Fruit fly (Drosophila melanogaster) whole organism, embryonic: ENCODE data around the gene CG12521.
A peak's percentile ranks its signal among the peaks of the same experiment; 100 is the strongest.

Source experiments
- Asciz ChIP-seq: fragments of 200-800 bp; sonication (Bioruptor generic); optimal IDR thresholded peaks from 2 replicates; lab custom pipeline; 2017; ENCODE audit warnings: missing biosample characterization, mild to moderate bottlenecking, missing genetic modification characterization, missing genetic modification reagents
- Awh ChIP-seq: fragments of 200-800 bp; sonication (Bioruptor generic); IDR thresholded peaks from 2 replicates; pipeline ENCODE4, ENCODE4 v1.3.6; 2022; ENCODE audit warnings: missing biosample characterization, missing genetic modification characterization
- Blimp-1 ChIP-seq: fragments of 200-800 bp; sonication (Bioruptor generic); optimal IDR thresholded peaks from 3 replicates; lab custom pipeline; 2018; ENCODE audit warnings: missing biosample characterization, missing genetic modification characterization, mild to moderate bottlenecking, moderate library complexity, missing genetic modification reagents
- CG10431 ChIP-seq: fragments of 200-800 bp; sonication (Bioruptor generic); optimal IDR thresholded peaks from 3 replicates; lab custom pipeline; 2018; ENCODE audit warnings: missing biosample characterization, mild to moderate bottlenecking, missing genetic modification characterization
- CG1233 ChIP-seq: fragments of 200-800 bp; sonication (Bioruptor generic); optimal IDR thresholded peaks from 4 replicates; lab custom pipeline; 2018; ENCODE audit warnings: missing biosample characterization, mild to moderate bottlenecking, missing genetic modification characterization
- CG13894 ChIP-seq: fragments of 200-800 bp; sonication (Bioruptor generic); optimal IDR thresholded peaks from 3 replicates; lab custom pipeline; 2018; ENCODE audit warnings: missing biosample characterization, mild to moderate bottlenecking, missing genetic modification characterization, moderate library complexity
- CG15601 ChIP-seq: fragments of 200-800 bp; sonication (Bioruptor generic); optimal IDR thresholded peaks from 3 replicates; lab custom pipeline; 2019; ENCODE audit warnings: missing biosample characterization, mild to moderate bottlenecking, missing genetic modification characterization, moderate library complexity
- CG16813 ChIP-seq: fragments of 200-800 bp; sonication (Bioruptor generic); IDR thresholded peaks from 3 replicates; pipeline ENCODE4 v1.3.6; 2022; ENCODE audit warnings: missing biosample characterization, missing genetic modification characterization; ENCODE audit not compliant: partially characterized antibody
- CG2875 ChIP-seq: fragments of 200-800 bp; sonication (Bioruptor generic); optimal IDR thresholded peaks from 2 replicates; lab custom pipeline; 2017; ENCODE audit warnings: missing biosample characterization, mild to moderate bottlenecking, missing genetic modification characterization, missing genetic modification reagents
- CG30431 ChIP-seq: fragments of 200-800 bp; sonication (Bioruptor generic); optimal IDR thresholded peaks from 2 replicates; lab custom pipeline; 2017; ENCODE audit warnings: missing biosample characterization, missing genetic modification characterization
- CG31224 ChIP-seq: fragments of 200-800 bp; sonication (Bioruptor generic); IDR thresholded peaks from 2 replicates; pipeline ENCODE4 v1.3.6; 2022; ENCODE audit warnings: missing biosample characterization, missing genetic modification characterization
- CG31365 ChIP-seq: fragments of 200-800 bp; sonication (Bioruptor generic); optimal IDR thresholded peaks from 2 replicates; lab custom pipeline; 2018; ENCODE audit warnings: missing biosample characterization, mild to moderate bottlenecking, missing genetic modification characterization
- CG32772 ChIP-seq: fragments of 200-800 bp; sonication (Bioruptor generic); IDR thresholded peaks from 2 replicates; pipeline ENCODE4 v1.3.6; 2022; ENCODE audit warnings: missing biosample characterization, missing genetic modification characterization
- CG43689 ChIP-seq: fragments of 200-800 bp; sonication (Bioruptor generic); IDR thresholded peaks from 2 replicates; pipeline ENCODE4 v1.3.6; 2022; ENCODE audit warnings: missing biosample characterization, missing genetic modification characterization
- CG6654 ChIP-seq: fragments of 200-800 bp; sonication (Bioruptor generic); optimal IDR thresholded peaks from 2 replicates; lab custom pipeline; 2017; ENCODE audit warnings: missing biosample characterization, mild to moderate bottlenecking, missing genetic modification characterization
- CG7372 ChIP-seq: fragments of 200-800 bp; sonication (Bioruptor generic); IDR thresholded peaks from 2 replicates; pipeline ENCODE4 v1.3.6; 2022; ENCODE audit warnings: missing biosample characterization, missing genetic modification characterization
- CG9609 ChIP-seq: fragments of 200-800 bp; sonication (Bioruptor generic); optimal IDR thresholded peaks from 3 replicates; lab custom pipeline; 2016; ENCODE audit warnings: missing biosample characterization, missing genetic modification characterization
- Chrac-16 ChIP-seq: fragments of 200-800 bp; sonication (Bioruptor generic); optimal IDR thresholded peaks from 3 replicates; lab custom pipeline; 2016; ENCODE audit warnings: missing biosample characterization, missing genetic modification characterization
- Deaf1 ChIP-seq: fragments of 200-800 bp; optimal IDR thresholded peaks from 3 replicates; lab custom pipeline; 2019; ENCODE audit warnings: missing biosample characterization, mild to moderate bottlenecking, missing genetic modification characterization, moderate library complexity
- E2f1 ChIP-seq: fragments of 200-800 bp; sonication (Bioruptor generic); IDR thresholded peaks from 2 replicates; pipeline ENCODE4 v1.3.6; 2022; ENCODE audit warnings: missing biosample characterization, missing genetic modification characterization
- Hey ChIP-seq: fragments of 200-800 bp; sonication (Bioruptor generic); optimal IDR thresholded peaks from 3 replicates; lab custom pipeline; 2018; ENCODE audit warnings: missing biosample characterization, mild to moderate bottlenecking, missing genetic modification characterization
- MESR4 ChIP-seq: fragments of 200-800 bp; sonication (Bioruptor generic); optimal IDR thresholded peaks from 2 replicates; lab custom pipeline; 2018; ENCODE audit warnings: missing biosample characterization, mild to moderate bottlenecking, missing genetic modification characterization, moderate library complexity
- Med ChIP-seq: fragments of 200-800 bp; sonication (Bioruptor generic); peaks from one replicate; lab custom pipeline; 2016; ENCODE audit warnings: missing biosample characterization, missing genetic modification characterization, mild to moderate bottlenecking, inconsistent platforms, moderate library complexity
- Meics ChIP-seq: fragments of 200-800 bp; sonication (Bioruptor generic); optimal IDR thresholded peaks from 2 replicates; lab custom pipeline; 2017; ENCODE audit warnings: missing biosample characterization, mild to moderate bottlenecking, missing genetic modification characterization
- NfI ChIP-seq: fragments of 200-800 bp; sonication (Bioruptor generic); optimal IDR thresholded peaks from 3 replicates; lab custom pipeline; 2018; ENCODE audit warnings: missing biosample characterization, mild to moderate bottlenecking, missing genetic modification characterization, moderate library complexity
- Spps ChIP-seq: fragments of 200-800 bp; sonication (Bioruptor generic); optimal IDR thresholded peaks from 2 replicates; lab custom pipeline; 2018; ENCODE audit warnings: missing biosample characterization, mild to moderate bottlenecking, missing genetic modification characterization
- Stat92E ChIP-seq, 3 experiments: fragments of >200 bp in 2 of 3; fragments of 200-800 bp in 1 of 3; sonication (Bioruptor generic) in 1 of 3; optimal IDR thresholded peaks; 2 replicates each; lab custom pipeline; 2017 to 2019; ENCODE audit warnings: missing biosample characterization in 3 of 3, missing genetic modification characterization in 3 of 3, mild to moderate bottlenecking in 1 of 3, moderate library complexity in 1 of 3
- Tbp ChIP-seq: fragments of >200 bp; optimal IDR thresholded peaks from 2 replicates; lab custom pipeline; 2018; ENCODE audit warnings: missing biosample characterization, missing genetic modification characterization
- Vsx1 ChIP-seq: fragments of 200-800 bp; sonication (Bioruptor generic); optimal IDR thresholded peaks from 2 replicates; lab custom pipeline; 2017; ENCODE audit warnings: missing biosample characterization, mild to moderate bottlenecking, missing genetic modification characterization, missing genetic modification reagents
- caup ChIP-seq: fragments of 200-800 bp; sonication (Bioruptor generic); optimal IDR thresholded peaks from 3 replicates; lab custom pipeline; 2017; ENCODE audit warnings: missing biosample characterization, mild to moderate bottlenecking, missing genetic modification characterization, moderate library complexity; ENCODE audit not compliant: severe bottlenecking
- croc ChIP-seq: fragments of 200-800 bp; sonication (Bioruptor generic); conservative IDR thresholded peaks from 3 replicates; pipeline ENCODE4 v1.3.6; 2022; ENCODE audit warnings: missing biosample characterization, missing genetic modification characterization
- dan ChIP-seq: fragments of 200-800 bp; sonication (Bioruptor generic); IDR thresholded peaks from 2 replicates; pipeline ENCODE4 v1.3.6; 2022; ENCODE audit warnings: missing biosample characterization, missing genetic modification characterization
- dati ChIP-seq: fragments of 200-800 bp; sonication (Bioruptor generic); IDR thresholded peaks from 2 replicates; pipeline ENCODE4 v1.3.6; 2022; ENCODE audit warnings: missing biosample characterization, missing genetic modification characterization
- gce ChIP-seq: fragments of 200-800 bp; sonication (Bioruptor generic); IDR thresholded peaks from 3 replicates; pipeline ENCODE4 v1.3.6; 2022; ENCODE audit warnings: missing biosample characterization, missing genetic modification characterization
- hkb ChIP-seq, 2 experiments: fragments of 200-800 bp in 1 of 2; fragments of >200 bp in 1 of 2; sonication (Bioruptor generic) in 1 of 2; IDR thresholded peaks in 1 of 2; optimal IDR thresholded peaks in 1 of 2; 2 replicates each; pipeline versions ENCODE4 v1.3.6 to Lab custom; 2017 to 2022; ENCODE audit warnings: missing biosample characterization in 1 of 2, missing genetic modification characterization in 1 of 2
- lbe ChIP-seq: fragments of 200-800 bp; sonication (Bioruptor generic); optimal IDR thresholded peaks from 2 replicates; lab custom pipeline; 2016; ENCODE audit warnings: missing biosample characterization, mild to moderate bottlenecking, missing genetic modification characterization
- lilli ChIP-seq: fragments of 200-800 bp; sonication (Bioruptor generic); optimal IDR thresholded peaks from 3 replicates; lab custom pipeline; 2016; ENCODE audit warnings: missing biosample characterization, missing genetic modification characterization
- luna ChIP-seq: fragments of 200-800 bp; sonication (Bioruptor generic); optimal IDR thresholded peaks from 2 replicates; lab custom pipeline; 2016; ENCODE audit warnings: missing biosample characterization, missing genetic modification characterization
- rib ChIP-seq: fragments of 200-800 bp; sonication (Bioruptor generic); IDR thresholded peaks from 2 replicates; pipeline ENCODE4 v1.3.6; 2022; ENCODE audit warnings: missing biosample characterization, missing genetic modification characterization
- seq ChIP-seq: fragments of 200-800 bp; sonication (Bioruptor generic); IDR thresholded peaks from 2 replicates; pipeline ENCODE4 v1.3.6; 2022; ENCODE audit warnings: missing biosample characterization, missing genetic modification characterization
- slbo ChIP-seq: fragments of 200-800 bp; sonication (Bioruptor generic); IDR thresholded peaks from 2 replicates; pipeline ENCODE4 v1.3.6; 2022; ENCODE audit warnings: missing biosample characterization, missing genetic modification characterization
- stwl ChIP-seq: fragments of 200-800 bp; sonication (Bioruptor generic); optimal IDR thresholded peaks from 3 replicates; lab custom pipeline; 2018; ENCODE audit warnings: missing biosample characterization, mild to moderate bottlenecking, missing genetic modification characterization, moderate library complexity
- tup ChIP-seq: fragments of 200-800 bp; sonication (Bioruptor generic); optimal IDR thresholded peaks from 2 replicates; lab custom pipeline; 2016; ENCODE audit warnings: missing biosample characterization, mild to moderate bottlenecking, missing genetic modification characterization, moderate library complexity
- unpg ChIP-seq: fragments of 200-800 bp; sonication (Bioruptor generic); optimal IDR thresholded peaks from 3 replicates; lab custom pipeline; 2018; ENCODE audit warnings: missing biosample characterization, mild to moderate bottlenecking, missing genetic modification characterization, moderate library complexity
- vvl ChIP-seq: fragments of 200-800 bp; sonication (Bioruptor generic); IDR thresholded peaks from 2 replicates; pipeline ENCODE4 v1.3.6; 2022; ENCODE audit warnings: missing biosample characterization, missing genetic modification characterization
- wor ChIP-seq: fragments of 200-800 bp; sonication (Bioruptor generic); IDR thresholded peaks from 2 replicates; pipeline ENCODE4 v1.3.6; 2022; ENCODE audit warnings: missing biosample characterization, missing genetic modification characterization
- yki ChIP-seq: fragments of >200 bp; optimal IDR thresholded peaks from 3 replicates; lab custom pipeline; 2018
- zfh2 ChIP-seq: fragments of 200-800 bp; sonication (Bioruptor generic); optimal IDR thresholded peaks from 2 replicates; lab custom pipeline; 2016; ENCODE audit warnings: missing biosample characterization, missing genetic modification characterization

CG12521 gene

DNA sequence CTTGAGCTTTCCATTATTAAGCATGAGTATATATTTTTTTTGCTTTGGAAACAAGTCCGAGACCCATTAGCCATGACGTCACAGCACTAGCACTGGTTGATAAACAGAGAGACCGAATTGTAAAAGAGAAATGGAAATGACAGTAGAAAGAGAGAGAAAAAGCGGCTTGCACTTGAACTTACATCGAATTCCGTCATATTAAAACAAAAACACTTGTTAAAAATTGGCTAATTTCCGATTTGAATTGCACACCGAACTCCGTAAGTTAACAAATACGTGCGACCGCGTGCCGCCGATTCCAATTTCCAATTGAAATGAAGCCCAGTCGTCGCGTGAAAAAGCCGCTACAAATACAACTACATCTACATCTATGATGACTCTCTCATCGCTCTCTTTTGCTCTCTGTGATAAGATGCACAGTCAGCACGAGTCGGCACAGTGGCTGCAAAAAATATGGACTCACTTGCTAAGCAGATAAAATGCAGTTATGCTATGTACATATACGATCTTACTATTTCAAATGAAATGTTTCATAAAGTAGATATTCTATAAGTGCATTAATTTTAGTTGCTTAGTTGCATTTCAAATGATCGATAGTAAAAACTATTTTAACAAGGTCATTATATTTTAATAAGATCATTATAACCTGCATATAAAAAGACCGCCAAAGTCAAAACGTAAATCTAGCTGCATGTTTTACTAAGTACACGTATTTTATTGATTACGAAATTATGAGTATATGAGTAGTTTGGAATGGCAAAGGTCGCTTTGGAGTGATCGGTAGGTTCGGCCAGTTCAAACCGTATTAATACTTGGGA is 27.8 kb downstream of the CG12521 start (continued):
- peak; percentile 53 for TF ChIP-seq lilli (GFP tag; lab: Kevin White, UChicago)
- TF ChIP-seq CG6654 = no peak
- peak; percentile 79 for TF ChIP-seq Med (GFP tag; lab: Kevin White, UChicago)
- TF ChIP-seq Stat92E (GFP tag; optimal IDR thresholded peaks at IDR 0.05; lab: Kevin White, UChicago) = peak in 1 of 3 experiments; percentile 36
- TF ChIP-seq CG13894 (tag; lab: Kevin White, UChicago) = no peak
- TF ChIP-seq zfh2 (GFP tag; lab: Kevin White, UChicago) = peak; percentile 13
- no peak for TF ChIP-seq hkb (optimal IDR thresholded peaks at IDR 0.05; lab: Kevin White, UChicago)
- peak; percentile 44; the same call in 1 of the 2 replicates for TF ChIP-seq hkb (GFP tag; IDR thresholded peaks at IDR 0.05; lab: Robert Waterston, UW)
- TF ChIP-seq slbo (GFP tag; lab: Robert Waterston, UW) = peak; percentile 75
- TF ChIP-seq CG32772 (GFP tag; lab: Robert Waterston, UW) = no peak
- TF ChIP-seq CG31365 (tag; lab: Kevin White, UChicago) = peak; percentile 4
- TF ChIP-seq CG31224 (GFP tag; lab: Robert Waterston, UW) = 0 out of 2 replicates have a peak, but pooled peaks have one; percentile 22
- TF ChIP-seq croc (GFP tag; lab: Robert Waterston, UW) = no peak
- no peak for TF ChIP-seq Tbp
- TF ChIP-seq MESR4 (GFP tag; lab: Kevin White, UChicago) = peak; percentile 14
- TF ChIP-seq rib = no peak
- TF ChIP-seq CG2875 = no peak
- TF ChIP-seq seq (GFP tag; lab: Robert Waterston, UW) = no peak
- no peak for TF ChIP-seq Chrac-16 (GFP tag; lab: Kevin White, UChicago)
- no peak for TF ChIP-seq CG16813 (GFP tag; lab: Robert Waterston, UW)
- no peak for TF ChIP-seq caup
- peak; percentile 53 for TF ChIP-seq Meics (GFP tag; lab: Kevin White, UChicago)
- no peak for TF ChIP-seq dan
- TF ChIP-seq CG1233 (GFP tag; lab: Kevin White, UChicago) = peak; percentile 16
- TF ChIP-seq Hey = no peak
- no peak for TF ChIP-seq CG10431
- peak; percentile 30; the same call in 1 of the 2 replicates for TF ChIP-seq E2f1
- peak; percentile 58; the same call in 1 of the 3 replicates for TF ChIP-seq gce (GFP tag; lab: Robert Waterston, UW)
- no peak for TF ChIP-seq wor
- no peak for TF ChIP-seq luna (GFP tag; lab: Kevin White, UChicago)
- peak; percentile 63 for TF ChIP-seq CG15601
- TF ChIP-seq Awh (GFP tag; lab: Robert Waterston, UW) = 0 out of 2 replicates have a peak, but pooled peaks have one; percentile 6
- peak; percentile 73 for TF ChIP-seq Vsx1 (GFP tag; lab: Kevin White, UChicago)
- TF ChIP-seq vvl = peak; percentile 83
- no peak for TF ChIP-seq Spps (tag; lab: Kevin White, UChicago)
- no peak for TF ChIP-seq dati (GFP tag; lab: Robert Waterston, UW)
- TF ChIP-seq Asciz (GFP tag; lab: Kevin White, UChicago) = no peak
- peak; percentile 43 for TF ChIP-seq unpg (GFP tag; lab: Kevin White, UChicago)
- TF ChIP-seq stwl (tag; lab: Kevin White, UChicago) = no peak
- no peak for TF ChIP-seq Deaf1
- TF ChIP-seq tup = no peak
- TF ChIP-seq yki (lab: Kevin White, UChicago) = peak; percentile 39
- no peak for TF ChIP-seq CG43689
- TF ChIP-seq NfI (GFP tag; lab: Kevin White, UChicago) = peak; percentile 33
- TF ChIP-seq lbe (GFP tag; lab: Kevin White, UChicago) = peak; percentile 52
- no peak for TF ChIP-seq CG30431
- no peak for TF ChIP-seq Blimp-1 (GFP tag; lab: Kevin White, UChicago)
- TF ChIP-seq CG7372 (GFP tag; lab: Robert Waterston, UW) = 0 out of 2 replicates have a peak, but pooled peaks have one; percentile 28
- no peak for TF ChIP-seq CG9609
